Fruit fly (Drosophila melanogaster) whole organism, embryonic: ENCODE results near the gene CG32633.

ENCODE experiments used
- CG42726 ChIP-seq: fragments of 200-800 bp; sonication (Bioruptor generic); IDR thresholded peaks from 2 replicates; pipeline ENCODE4 v1.3.6; 2022; ENCODE audit warnings: missing biosample characterization, missing genetic modification characterization; ENCODE audit not compliant: partially characterized antibody
- Scr ChIP-seq: fragments of 200-800 bp; sonication (Bioruptor generic); IDR thresholded peaks from 2 replicates; pipeline ENCODE4 v1.3.6; 2022; ENCODE audit warnings: missing biosample characterization, missing genetic modification characterization; ENCODE audit not compliant: partially characterized antibody

dm6 chrX:13527706-13528105 is 33.8 kb upstream of the CG32633 start, which contains the start of gene CG15754:
- TF ChIP-seq CG42726 (GFP tag; lab: Robert Waterston, UW), result no peak
- TF ChIP-seq Scr (GFP tag; lab: Robert Waterston, UW), result no peak
